Fruit fly (Drosophila melanogaster) whole organism, embryonic: Measurements from ENCODE around the gene CG31278.

Source experiments
- CG42726 ChIP-seq: fragments of 200-800 bp; sonication (Bioruptor generic); IDR thresholded peaks from 2 replicates; pipeline ENCODE4 v1.3.6; 2022; ENCODE audit warnings: missing biosample characterization, missing genetic modification characterization; ENCODE audit not compliant: partially characterized antibody
- CG8765 ChIP-seq: fragments of 200-800 bp; sonication (Bioruptor generic); IDR thresholded peaks from 2 replicates; pipeline ENCODE4 v1.3.6; 2022; ENCODE audit warnings: missing biosample characterization, missing genetic modification characterization
- CkIIα-i1 ChIP-seq: fragments of 200-800 bp; sonication (Bioruptor generic); IDR thresholded peaks from 2 replicates; pipeline ENCODE4 v1.3.6; 2022; ENCODE audit warnings: missing biosample characterization, missing genetic modification characterization
- H2.0 ChIP-seq: fragments of 200-800 bp; sonication (Bioruptor generic); IDR thresholded peaks from 2 replicates; pipeline ENCODE4 v1.3.6; 2022; ENCODE audit warnings: missing biosample characterization, missing genetic modification characterization
- HLH54F ChIP-seq: fragments of 200-800 bp; sonication (Bioruptor generic); optimal IDR thresholded peaks from 3 replicates; lab custom pipeline; 2016; ENCODE audit warnings: missing biosample characterization, missing genetic modification characterization
- Hsf ChIP-seq: fragments of 200-800 bp; sonication (Bioruptor generic); optimal IDR thresholded peaks from 3 replicates; lab custom pipeline; 2016; ENCODE audit warnings: missing biosample characterization, missing genetic modification characterization
- Meics ChIP-seq: fragments of 200-800 bp; sonication (Bioruptor generic); optimal IDR thresholded peaks from 2 replicates; lab custom pipeline; 2017; ENCODE audit warnings: missing biosample characterization, mild to moderate bottlenecking, missing genetic modification characterization
- NK7.1 ChIP-seq: fragments of 200-800 bp; sonication (Bioruptor generic); optimal IDR thresholded peaks from 3 replicates; lab custom pipeline; 2016; ENCODE audit warnings: missing biosample characterization, missing genetic modification characterization
- chif ChIP-seq, 2 experiments: fragments of 200-800 bp; sonication (Bioruptor generic); optimal IDR thresholded peaks; 3 replicates each; lab custom pipeline; 2016; ENCODE audit warnings: missing biosample characterization in 2 of 2, missing genetic modification characterization in 2 of 2
- danr ChIP-seq: fragments of 200-800 bp; sonication (Bioruptor generic); IDR thresholded peaks from 2 replicates; pipeline ENCODE4 v1.3.6; 2022; ENCODE audit warnings: missing biosample characterization, missing genetic modification characterization
- ken ChIP-seq: fragments of 200-800 bp; sonication (Bioruptor generic); IDR thresholded peaks from 3 replicates; pipeline ENCODE4 v1.3.6; 2022; ENCODE audit warnings: missing biosample characterization, missing genetic modification characterization
- pho ChIP-seq: fragments of 200-800 bp; sonication (Bioruptor generic); optimal IDR thresholded peaks from 2 replicates; lab custom pipeline; 2016; ENCODE audit warnings: missing biosample characterization, missing genetic modification characterization

dm6 chr3R:10751061-10751460 lies 42.9 kb upstream of the CG31278 start, which contains the start of gene TkR86C:
- TF ChIP-seq ken (GFP tag; lab: Robert Waterston, UW) = no peak
- TF ChIP-seq Hsf (GFP tag; lab: Kevin White, UChicago) = no peak
- TF ChIP-seq CG42726 = no peak
- no peak for TF ChIP-seq danr (GFP tag; lab: Robert Waterston, UW)
- TF ChIP-seq CG8765 (GFP tag; lab: Robert Waterston, UW) = no peak
- no peak for TF ChIP-seq chif (GFP tag; optimal IDR thresholded peaks at IDR 0.05; lab: Kevin White, UChicago)
- TF ChIP-seq Meics (GFP tag; lab: Kevin White, UChicago) = no peak
- TF ChIP-seq H2.0 (GFP tag; lab: Robert Waterston, UW) = no peak
- TF ChIP-seq HLH54F (GFP tag; lab: Kevin White, UChicago) = no peak
- no peak for TF ChIP-seq pho (GFP tag; lab: Kevin White, UChicago)
- TF ChIP-seq NK7.1 (GFP tag; lab: Kevin White, UChicago) = no peak
- no peak for TF ChIP-seq CkIIα-i1 (GFP tag; lab: Robert Waterston, UW)
